Worm (Caenorhabditis elegans): ENCODE results near the gene folr-1.

The folr-1 gene

DNA sequence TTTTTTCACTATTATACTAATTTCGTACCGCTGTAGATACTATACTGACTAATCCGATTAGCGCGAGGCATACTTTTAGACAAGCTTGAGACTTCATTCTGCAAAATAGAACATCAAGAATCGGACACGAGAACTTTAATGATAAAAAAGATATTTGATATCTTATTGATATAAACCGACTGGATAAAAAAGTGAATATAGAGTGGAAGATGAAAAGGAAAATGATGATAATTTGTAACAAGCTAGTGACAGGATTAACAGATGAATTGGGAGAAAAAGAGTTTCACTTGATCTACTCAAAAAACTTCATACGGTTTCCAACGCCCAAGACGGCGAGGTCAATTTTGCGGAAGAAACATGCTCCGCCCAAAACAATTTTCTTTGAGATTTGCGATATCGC lies 29.9 kb downstream of the folr-1 start, which contains the start of gene nas-37:
Gene nas-37, minus strand, starts transcription at position 101 of the 400 bp plus-strand sequence.
- TF ChIP-seq ZK337.2 (GFP tag; IDR thresholded peaks at IDR 0.05) (no peak), hif-1 (tag; optimal IDR thresholded peaks at IDR 0.05) (no peak), rbr-2 (tag; optimal IDR thresholded peaks at IDR 0.05) (no peak), ztf-7 (tag; optimal IDR thresholded peaks at IDR 0.05) (no peak), tra-1 (GFP tag; IDR thresholded peaks at IDR 0.05) (no peak), nhr-111 (GFP tag; optimal IDR thresholded peaks at IDR 0.05) (no peak), F49E8.2 (tag; optimal IDR thresholded peaks at IDR 0.05; ENCODE audit: borderline replicate concordance) (no peak), mdl-1 (tag; optimal IDR thresholded peaks at IDR 0.05) (no peak), nhr-28 (tag; optimal IDR thresholded peaks at IDR 0.05) (no peak), daf-16 (GFP tag; optimal IDR thresholded peaks at IDR 0.05) (no peak), daf-16 (tag; optimal IDR thresholded peaks at IDR 0.05) (no peak), Y48G9A.11 (GFP tag; IDR thresholded peaks at IDR 0.05) (no peak), lsy-2 (tag; optimal IDR thresholded peaks at IDR 0.05) (no peak), lin-39 (tag; optimal IDR thresholded peaks at IDR 0.05) (no peak), nhr-76 (tag; optimal IDR thresholded peaks at IDR 0.05) (no peak), lin-38 (GFP tag; IDR thresholded peaks at IDR 0.05) (no peak), egl-27 (tag; optimal IDR thresholded peaks at IDR 0.05) (no peak), zfp-3 (GFP tag; conservative IDR thresholded peaks at IDR 0.05) (no peak)

DNA sequence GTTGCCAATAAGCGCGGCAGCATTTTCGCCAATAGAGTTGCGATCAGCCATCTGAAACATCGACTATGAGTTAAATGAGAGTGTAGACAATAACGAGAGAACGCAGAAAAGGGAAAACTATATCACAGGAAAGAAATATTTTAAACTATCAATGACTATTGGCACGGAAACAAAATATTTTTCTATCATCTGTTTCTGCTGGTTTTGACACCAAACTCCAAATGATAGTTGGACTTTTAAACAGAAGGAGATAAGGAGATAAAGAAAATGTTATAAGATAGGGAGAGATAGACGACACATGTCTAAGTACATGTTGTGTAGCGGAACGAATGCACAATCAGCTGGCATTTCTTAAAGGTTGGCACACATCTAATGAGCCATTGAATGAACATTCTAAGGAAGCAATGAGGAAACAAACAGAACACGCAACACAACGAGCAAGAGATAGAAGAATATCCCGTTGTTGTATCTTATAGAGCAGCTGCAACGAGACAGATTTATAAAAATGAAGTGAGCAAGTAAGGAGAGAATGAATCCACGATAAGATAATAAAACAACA lies 35.5 kb downstream of the folr-1 start, which contains the start of gene cysl-1:
Gene cysl-1, minus strand, starts transcription at position 51 of the 559 bp plus-strand sequence.
- TF ChIP-seq hlh-11 (tag; optimal IDR thresholded peaks at IDR 0.05) = peak; percentile 23
- no peak for TF ChIP-seq ceh-20 (GFP tag; IDR thresholded peaks at IDR 0.05)
- peak; percentile 24 for TF ChIP-seq nhr-11 (tag; optimal IDR thresholded peaks at IDR 0.05)
- TF ChIP-seq mxl-3 (GFP tag; optimal IDR thresholded peaks at IDR 0.05) = peak; percentile 35
- peak; percentile 28 for TF ChIP-seq nhr-28 (tag; optimal IDR thresholded peaks at IDR 0.05)
- TF ChIP-seq daf-16 (GFP tag; optimal IDR thresholded peaks at IDR 0.05) = peak in 1 of 2 experiments; percentile 80
- no peak for TF ChIP-seq daf-16 (tag; optimal IDR thresholded peaks at IDR 0.05)
- TF ChIP-seq rbr-2 (tag; optimal IDR thresholded peaks at IDR 0.05) = no peak
- no peak for TF ChIP-seq hmg-1.1 (GFP tag; IDR thresholded peaks at IDR 0.05)
- TF ChIP-seq mdl-1 (tag; optimal IDR thresholded peaks at IDR 0.05) = no peak

DNA sequence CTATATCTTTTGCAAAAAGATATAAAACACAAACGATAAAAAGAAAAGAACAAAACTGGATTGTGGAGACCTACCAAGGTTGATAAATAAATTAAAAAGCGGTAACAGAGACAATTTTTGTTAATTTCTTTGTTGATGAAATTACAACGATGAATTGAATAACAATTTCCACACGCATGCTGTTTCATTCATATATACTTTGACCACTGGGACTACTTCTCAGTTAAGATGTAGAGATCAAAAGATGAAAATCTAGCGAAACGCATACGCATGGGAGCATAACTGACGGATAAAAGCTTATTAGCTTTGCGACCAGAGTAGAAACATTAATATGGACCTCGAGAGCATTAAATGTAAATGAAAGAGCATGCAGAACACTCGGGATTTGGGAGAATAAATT lies 37.0 kb downstream of the folr-1 start:
- no peak for TF ChIP-seq zip-2 (tag; optimal IDR thresholded peaks at IDR 0.05)
- TF ChIP-seq ama-1 (optimal IDR thresholded peaks at IDR 0.05) = no peak
- TF ChIP-seq mdl-1 (tag; optimal IDR thresholded peaks at IDR 0.05) = no peak

DNA sequence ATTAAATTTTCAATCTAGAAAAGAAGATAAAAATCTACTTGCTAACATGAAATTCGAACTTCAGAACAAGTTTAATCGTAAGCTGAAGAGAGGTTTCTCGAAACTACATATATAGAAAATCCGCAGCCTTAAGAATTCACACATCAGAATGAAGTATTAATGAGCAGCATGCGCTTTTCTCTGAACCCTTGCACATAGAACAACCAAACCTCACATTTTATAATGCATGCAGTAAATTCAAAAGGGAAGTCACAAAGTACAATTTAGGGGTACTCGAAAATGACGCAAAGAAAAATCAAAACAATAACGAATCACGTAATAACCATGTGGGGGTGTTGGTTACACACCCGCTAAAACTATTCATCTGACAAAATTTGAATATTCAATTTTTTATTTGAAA lies 37.4 kb downstream of the folr-1 start:
- TF ChIP-seq hif-1 (tag; optimal IDR thresholded peaks at IDR 0.05) (peak in 1 of 2 experiments; percentile 16), aha-1 (tag) (peak; percentile 82), dmd-6 (GFP tag; IDR thresholded peaks at IDR 0.05) (0 out of 2 replicates have a peak, but pooled peaks have one; percentile 27)

DNA sequence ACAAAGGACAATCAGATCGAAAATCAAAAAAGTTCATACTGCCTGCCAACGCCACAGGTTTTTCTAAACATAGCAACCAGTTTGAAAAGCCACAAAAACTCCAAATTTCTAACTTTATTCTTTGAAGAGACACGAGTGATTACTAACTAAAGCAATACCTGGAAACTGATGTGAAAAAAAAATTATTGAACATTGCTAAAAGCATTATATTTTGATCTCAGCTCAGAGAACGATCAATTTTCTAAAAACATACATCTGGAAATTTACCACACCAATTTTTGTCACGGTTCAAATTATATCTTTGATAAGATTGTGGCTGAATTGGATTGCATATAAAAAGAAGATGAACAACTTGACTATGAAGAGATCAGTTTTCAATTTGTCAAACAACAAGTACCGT lies 38.4 kb downstream of the folr-1 start:
- TF ChIP-seq nhr-76 (tag; optimal IDR thresholded peaks at IDR 0.05) (no peak), dmd-6 (GFP tag; IDR thresholded peaks at IDR 0.05) (0 out of 2 replicates have a peak, but pooled peaks have one; percentile 13)

DNA sequence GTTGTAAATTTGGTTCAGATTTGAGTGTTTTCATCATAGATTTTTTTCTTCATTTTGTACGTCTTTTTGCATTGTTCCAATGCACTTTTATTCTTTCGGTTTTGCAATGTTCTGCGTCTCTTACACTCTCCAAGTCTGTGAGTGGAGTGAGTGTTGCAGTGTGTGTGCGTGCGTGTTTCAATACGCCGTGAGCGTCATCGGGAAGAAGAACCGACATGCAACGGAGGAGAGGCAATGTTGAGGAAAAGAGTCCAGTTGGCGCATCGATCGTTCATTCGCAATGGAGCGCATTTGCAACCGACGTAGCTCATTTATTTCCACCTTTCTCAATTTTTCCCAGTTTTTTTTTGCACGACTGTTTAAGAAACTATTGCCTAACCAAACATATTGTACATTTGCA lies 39.5 kb downstream of the folr-1 start, which contains the start of gene ZC506.1:
Gene ZC506.1, plus strand, starts transcription at position 400 of the 400 bp plus-strand sequence.
- TF ChIP-seq lin-39 (tag; optimal IDR thresholded peaks at IDR 0.05) (no peak), lim-7 (GFP tag; IDR thresholded peaks at IDR 0.05) (no peak), attf-4 (tag; optimal IDR thresholded peaks at IDR 0.05) (no peak), nhr-42 (GFP tag; IDR thresholded peaks at IDR 0.05) (peak; percentile 89), pha-4 (GFP tag; IDR thresholded peaks at IDR 0.05) (no peak), pha-4 (tag; optimal IDR thresholded peaks at IDR 0.05) (peak; percentile 85), daf-8 (GFP tag; IDR thresholded peaks at IDR 0.05) (no peak), lin-13 (GFP tag; optimal IDR thresholded peaks at IDR 0.05) (peak; percentile 95), tag-97 (GFP tag; IDR thresholded peaks at IDR 0.05) (no peak), ceh-62 (tag; optimal IDR thresholded peaks at IDR 0.05) (no peak), cey-2 (tag; optimal IDR thresholded peaks at IDR 0.05; ENCODE audit: borderline replicate concordance, insufficient read depth) (no peak), R02D3.7 (tag; optimal IDR thresholded peaks at IDR 0.05) (no peak), madf-9 (GFP tag; conservative IDR thresholded peaks at IDR 0.05) (peak; percentile 55), zip-2 (tag; optimal IDR thresholded peaks at IDR 0.05) (peak; percentile 45), lir-3 (tag; optimal IDR thresholded peaks at IDR 0.05) (no peak), ztf-11 (tag; optimal IDR thresholded peaks at IDR 0.05) (no peak), fkh-10 (GFP tag; optimal IDR thresholded peaks at IDR 0.05) (peak; percentile 54), lin-1 (GFP tag; IDR thresholded peaks at IDR 0.05) (peak; percentile 65; the same call in 1 of the 2 replicates)

Data from whole organism, L4 larva.